Worm (Caenorhabditis elegans): ENCODE results near the gene F20D6.15.
A peak's percentile ranks its signal among the peaks of the same experiment; 100 is the strongest.

The F20D6.15 gene

ce11 chrV:8171688-8172087 is 16.6 kb downstream of the F20D6.15 start:
- TF ChIP-seq tbx-2 (tag; optimal IDR thresholded peaks at IDR 0.05) (no peak), hlh-30 (tag; optimal IDR thresholded peaks at IDR 0.05; ENCODE audit: insufficient read depth) (no peak), lin-11 (tag; optimal IDR thresholded peaks at IDR 0.05) (no peak), hlh-15 (tag; optimal IDR thresholded peaks at IDR 0.05) (no peak), madf-2 (tag; optimal IDR thresholded peaks at IDR 0.05) (no peak), mec-3 (tag; optimal IDR thresholded peaks at IDR 0.05; ENCODE audit: borderline replicate concordance) (no peak), eyg-1 (tag; optimal IDR thresholded peaks at IDR 0.05) (no peak), ahr-1 (tag; optimal IDR thresholded peaks at IDR 0.05) (no peak), ceh-2 (tag; optimal IDR thresholded peaks at IDR 0.05) (no peak), pat-9 (tag; optimal IDR thresholded peaks at IDR 0.05) (no peak), Y22D7AL.16 (tag; optimal IDR thresholded peaks at IDR 0.05) (no peak), pha-4 (tag; optimal IDR thresholded peaks at IDR 0.05) (no peak), nhr-232 (tag; optimal IDR thresholded peaks at IDR 0.05) (no peak), elt-4 (tag; optimal IDR thresholded peaks at IDR 0.05) (no peak), gmeb-2 (tag; optimal IDR thresholded peaks at IDR 0.05) (no peak)

ce11 chrV:8170300-8170699 is 18.0 kb downstream of the F20D6.15 start:
- TF ChIP-seq tbx-7 (tag; optimal IDR thresholded peaks at IDR 0.05), result no peak
- no peak for TF ChIP-seq madf-2 (tag; optimal IDR thresholded peaks at IDR 0.05)
- TF ChIP-seq K02D7.2 (tag; optimal IDR thresholded peaks at IDR 0.05), result no peak
- TF ChIP-seq ceh-45 (GFP tag; IDR thresholded peaks at IDR 0.05), result no peak
- no peak for TF ChIP-seq Y22D7AL.16 (tag; optimal IDR thresholded peaks at IDR 0.05)
- TF ChIP-seq ceh-9 (tag; optimal IDR thresholded peaks at IDR 0.05), result no peak
- TF ChIP-seq ceh-2 (tag; optimal IDR thresholded peaks at IDR 0.05), result no peak
- no peak for TF ChIP-seq dmd-4 (tag; optimal IDR thresholded peaks at IDR 0.05; ENCODE audit: borderline replicate concordance)
- TF ChIP-seq lim-6 (tag; optimal IDR thresholded peaks at IDR 0.05), result no peak
- no peak for TF ChIP-seq sox-4 (tag; optimal IDR thresholded peaks at IDR 0.05)
- no peak for TF ChIP-seq hlh-15 (tag; optimal IDR thresholded peaks at IDR 0.05)
- no peak for TF ChIP-seq F13H6.1 (tag; optimal IDR thresholded peaks at IDR 0.05)
- TF ChIP-seq pat-9 (tag; optimal IDR thresholded peaks at IDR 0.05), result no peak
- TF ChIP-seq nfya-1 (tag; optimal IDR thresholded peaks at IDR 0.05), result no peak

- TF ChIP-seq elt-2 (tag; optimal IDR thresholded peaks at IDR 0.05) (no peak), npax-4 (tag; optimal IDR thresholded peaks at IDR 0.05) (no peak), ahr-1 (tag; optimal IDR thresholded peaks at IDR 0.05) (no peak), ceh-2 (tag; optimal IDR thresholded peaks at IDR 0.05) (no peak)
These were observed 19.1 kb downstream of the F20D6.15 start for ce11 chrV:8169150-8169549.

- TF ChIP-seq sox-2 (GFP tag; IDR thresholded peaks at IDR 0.05) (no peak), ceh-2 (tag; optimal IDR thresholded peaks at IDR 0.05) (no peak), unc-42 (tag; optimal IDR thresholded peaks at IDR 0.05) (peak; percentile 31)
These were observed 19.9 kb downstream of the F20D6.15 start, which contains the start of gene F20D6.8 for ce11 chrV:8168219-8168962. Gene F20D6.8 (minus strand): TSS chrV:8168269.

- no peak for TF ChIP-seq dmd-4 (tag; optimal IDR thresholded peaks at IDR 0.05; ENCODE audit: borderline replicate concordance)
- no peak for TF ChIP-seq ceh-6 (GFP tag; optimal IDR thresholded peaks at IDR 0.05)
- TF ChIP-seq Y22D7AL.16 (tag; optimal IDR thresholded peaks at IDR 0.05), result no peak
These were observed 25.1 kb downstream of the F20D6.15 start for ce11 chrV:8163199-8163598.

ce11 chrV:8161699-8162098 is 26.6 kb downstream of the F20D6.15 start, which contains the start of gene F20D6.5:
Gene F20D6.5 (plus strand): TSS chrV:8161957.
- peak; percentile 28 for TF ChIP-seq elt-2 (tag; optimal IDR thresholded peaks at IDR 0.05)
- TF ChIP-seq unc-3 (GFP tag; conservative IDR thresholded peaks at IDR 0.05), result no peak
- TF ChIP-seq unc-3 (tag; optimal IDR thresholded peaks at IDR 0.05), result no peak
